Fruit fly (Drosophila melanogaster) Kc167 (cell line): ENCODE data around the gene PrBP.

Source experiments
- h ChIP-seq: fragments of >200 bp; optimal IDR thresholded peaks from 3 replicates; lab custom pipeline; 2018; ENCODE audit warnings: missing external identifiers
- psq ChIP-seq: fragments of >200 bp; optimal IDR thresholded peaks from 2 replicates; lab custom pipeline; 2017; ENCODE audit warnings: missing external identifiers

- no peak for TF ChIP-seq psq (lab: Kevin White, UChicago)
- TF ChIP-seq h (lab: Kevin White, UChicago), result no peak
Measured at dm6 chr2L:8685668-8686306, at the start of gene PrBP, which contains the start of gene Trs23.
